Worm (Caenorhabditis elegans): ENCODE results near the gene swsn-3.

The swsn-3 gene

DNA sequence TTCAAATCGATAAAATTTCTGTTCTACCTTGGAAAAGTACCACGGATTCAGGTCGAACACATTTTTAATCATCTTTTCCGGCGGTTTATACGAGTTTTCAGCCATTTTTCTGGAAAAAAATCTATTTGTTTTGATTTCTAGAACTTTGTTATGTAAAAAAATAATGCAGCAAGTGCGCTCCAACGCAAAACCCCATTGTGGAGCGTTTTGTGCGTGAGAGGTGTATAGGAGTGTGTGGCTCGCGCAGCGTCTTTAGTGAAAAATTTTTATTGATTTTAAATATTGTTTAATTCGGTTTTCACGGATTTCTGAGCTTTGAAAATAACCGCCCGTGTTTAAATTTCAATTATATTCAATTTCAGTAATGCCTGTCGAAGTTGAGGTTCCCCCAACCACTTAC lies 17.4 kb upstream of the swsn-3 start, which contains the start of gene Y71H2AM.20 (continued):
- TF ChIP-seq ama-1 (optimal IDR thresholded peaks at IDR 0.05), result no peak
- TF ChIP-seq ama-1 (GFP tag; optimal IDR thresholded peaks at IDR 0.05), result no peak
- no peak for TF ChIP-seq nhr-120 (GFP tag; IDR thresholded peaks at IDR 0.05)
- peak; percentile 74; the same call in 1 of the 2 replicates for TF ChIP-seq Y79H2A.3 (GFP tag; conservative IDR thresholded peaks at IDR 0.05)
- TF ChIP-seq ceh-100 (GFP tag; IDR thresholded peaks at IDR 0.05), result peak; percentile 70
- TF ChIP-seq F33H1.4 (GFP tag; IDR thresholded peaks at IDR 0.05), result peak; percentile 85
- peak; percentile 83 for TF ChIP-seq ztf-18 (tag; optimal IDR thresholded peaks at IDR 0.05)
- peak; percentile 49 for TF ChIP-seq xnd-1 (tag; optimal IDR thresholded peaks at IDR 0.05)
- TF ChIP-seq sptf-2 (GFP tag; optimal IDR thresholded peaks at IDR 0.05), result no peak
- peak; percentile 100 for TF ChIP-seq attf-5 (GFP tag; optimal IDR thresholded peaks at IDR 0.05)
- peak; percentile 77 for TF ChIP-seq tbp1 (GFP tag; optimal IDR thresholded peaks at IDR 0.05)
- no peak for TF ChIP-seq nfya-2 (GFP tag; IDR thresholded peaks at IDR 0.05)
- peak; percentile 95 for TF ChIP-seq snpc-1.3 (tag; optimal IDR thresholded peaks at IDR 0.05; ENCODE audit: insufficient read depth)
- TF ChIP-seq aptf-3 (GFP tag; IDR thresholded peaks at IDR 0.05), result no peak
- peak; percentile 84 for TF ChIP-seq rcor-1 (GFP tag; IDR thresholded peaks at IDR 0.05)
- peak; percentile 85 for TF ChIP-seq F49E8.2 (tag; optimal IDR thresholded peaks at IDR 0.05; ENCODE audit: insufficient read depth)
- no peak for TF ChIP-seq nfya-1 (tag; optimal IDR thresholded peaks at IDR 0.05; ENCODE audit: borderline replicate concordance, insufficient read depth)
- no peak for TF ChIP-seq gei-17 (GFP tag; optimal IDR thresholded peaks at IDR 0.05)
- peak; percentile 84 for TF ChIP-seq nhr-90 (tag; optimal IDR thresholded peaks at IDR 0.05)
- peak; percentile 69 for TF ChIP-seq lsy-27 (tag; optimal IDR thresholded peaks at IDR 0.05; ENCODE audit: borderline replicate concordance, insufficient read depth)
- peak; percentile 39 for TF ChIP-seq F22D6.2 (tag; optimal IDR thresholded peaks at IDR 0.05)
- peak; percentile 49; the same call in 1 of the 2 replicates for TF ChIP-seq ztf-6 (GFP tag; IDR thresholded peaks at IDR 0.05)
- peak; percentile 89 for TF ChIP-seq ceh-91 (GFP tag; IDR thresholded peaks at IDR 0.05)
- peak; percentile 93 for TF ChIP-seq Y53G8AR.9 (GFP tag; conservative IDR thresholded peaks at IDR 0.05)
- TF ChIP-seq F52B5.7 (tag; optimal IDR thresholded peaks at IDR 0.05), result no peak
- TF ChIP-seq snpc-4 (GFP tag; optimal IDR thresholded peaks at IDR 0.05), result peak; percentile 51
- peak; percentile 70 to 90 (median 83) for TF ChIP-seq snpc-4 (tag; optimal IDR thresholded peaks at IDR 0.05)
- peak; percentile 93 for TF ChIP-seq ZK185.1 (tag; optimal IDR thresholded peaks at IDR 0.05; ENCODE audit: poor library complexity, severe bottlenecking)
- TF ChIP-seq ztf-3 (GFP tag; optimal IDR thresholded peaks at IDR 0.05), result peak; percentile 10
- peak; percentile 97 for TF ChIP-seq pha-4 (tag; optimal IDR thresholded peaks at IDR 0.05)
- no peak for TF ChIP-seq ceh-58 (GFP tag; IDR thresholded peaks at IDR 0.05)
- no peak for TF ChIP-seq nhr-179 (tag; optimal IDR thresholded peaks at IDR 0.05)
- peak; percentile 92 for TF ChIP-seq lin-40 (tag; optimal IDR thresholded peaks at IDR 0.05)
- peak; percentile 61 for TF ChIP-seq somi-1 (GFP tag; optimal IDR thresholded peaks at IDR 0.05)
- peak; percentile 30 to 95 (median 34) for TF ChIP-seq lin-35 (GFP tag; optimal IDR thresholded peaks at IDR 0.05)
- TF ChIP-seq let-607 (tag; optimal IDR thresholded peaks at IDR 0.05), result peak; percentile 44 to 64
- TF ChIP-seq tbx-9 (tag; optimal IDR thresholded peaks at IDR 0.05; ENCODE audit: borderline replicate concordance), result no peak
- peak in 1 of 2 experiments; percentile 13 for TF ChIP-seq rec-8 (tag; optimal IDR thresholded peaks at IDR 0.05)

DNA sequence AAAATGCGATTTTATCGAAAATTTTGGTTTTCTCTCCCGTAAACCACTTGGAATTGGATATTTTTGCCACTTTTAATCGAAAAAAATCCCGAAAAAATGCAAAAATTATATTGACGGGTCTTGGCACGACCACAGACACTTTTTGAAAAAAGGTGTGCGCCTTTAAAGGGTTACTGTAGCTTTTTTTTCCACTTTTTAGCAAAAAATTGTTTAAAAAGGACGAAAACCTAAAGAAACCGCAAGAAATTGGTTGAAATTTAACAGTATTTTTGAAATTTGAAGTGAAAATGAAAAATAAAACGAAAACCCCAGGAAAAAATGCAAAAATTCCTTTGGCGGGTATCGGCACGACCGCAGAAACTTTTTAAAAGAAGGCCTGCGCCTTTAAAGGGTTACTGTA lies 13.4 kb upstream of the swsn-3 start:
- TF ChIP-seq Y79H2A.3 (GFP tag; conservative IDR thresholded peaks at IDR 0.05), result no peak
- no peak for TF ChIP-seq sptf-2 (GFP tag; optimal IDR thresholded peaks at IDR 0.05)
- TF ChIP-seq xnd-1 (tag; optimal IDR thresholded peaks at IDR 0.05), result peak; percentile 87
- no peak for TF ChIP-seq let-607 (tag; optimal IDR thresholded peaks at IDR 0.05)
- no peak for TF ChIP-seq egrh-3 (GFP tag; IDR thresholded peaks at IDR 0.05)
- no peak for TF ChIP-seq ztf-25 (GFP tag; IDR thresholded peaks at IDR 0.05)
- no peak for TF ChIP-seq nhr-179 (tag; optimal IDR thresholded peaks at IDR 0.05)
- no peak for TF ChIP-seq attf-3 (GFP tag; conservative IDR thresholded peaks at IDR 0.05)
- TF ChIP-seq nfya-2 (GFP tag; IDR thresholded peaks at IDR 0.05), result no peak
- no peak for TF ChIP-seq F39B2.1 (GFP tag; IDR thresholded peaks at IDR 0.05)
- no peak for TF ChIP-seq tlf-1 (GFP tag; optimal IDR thresholded peaks at IDR 0.05)
- no peak for TF ChIP-seq lin-26 (GFP tag; IDR thresholded peaks at IDR 0.05)
- TF ChIP-seq B0261.1 (tag; optimal IDR thresholded peaks at IDR 0.05), result no peak
- no peak for TF ChIP-seq cebp-1 (GFP tag; IDR thresholded peaks at IDR 0.05)
- TF ChIP-seq cebp-1 (tag; optimal IDR thresholded peaks at IDR 0.05), result no peak
- TF ChIP-seq gei-17 (GFP tag; optimal IDR thresholded peaks at IDR 0.05), result no peak
- TF ChIP-seq nhr-90 (tag; optimal IDR thresholded peaks at IDR 0.05), result no peak
- no peak for TF ChIP-seq zfh-2 (GFP tag; conservative IDR thresholded peaks at IDR 0.05)

Measured in whole organism, young adult.